Fruit fly (Drosophila melanogaster): ENCODE measurements around the gene CG10375.
A peak's percentile ranks its signal among the peaks of the same experiment; 100 is the strongest.

Gene CG10375

dm6 chr3R:23723381-23724034 is 44.0 kb upstream of the CG10375 start (continued):
- TF ChIP-seq ap (GFP tag; IDR thresholded peaks at IDR 0.05) (no peak), toy (GFP tag; IDR thresholded peaks at IDR 0.05) (no peak; the same call in 1 of the 2 replicates), rib (GFP tag; IDR thresholded peaks at IDR 0.05) (peak; percentile 3; the same call in 1 of the 2 replicates), wdn (GFP tag; IDR thresholded peaks at IDR 0.05) (no peak), Rx (GFP tag; IDR thresholded peaks at IDR 0.05) (no peak; the same call in 1 of the 2 replicates), CG10267 (tag; optimal IDR thresholded peaks at IDR 0.05) (peak; percentile 11), Bteb2 (GFP tag; optimal IDR thresholded peaks at IDR 0.05) (no peak), Ets65A (GFP tag) (no peak), klu (GFP tag; IDR thresholded peaks at IDR 0.05) (no peak), Vsx1 (GFP tag; optimal IDR thresholded peaks at IDR 0.05) (peak; percentile 52), sima (GFP tag; optimal IDR thresholded peaks at IDR 0.05) (no peak), Pdp1 (GFP tag; optimal IDR thresholded peaks at IDR 0.05) (peak; percentile 29 to 89), Trl (optimal IDR thresholded peaks at IDR 0.05) (peak; percentile 68 to 89), Trl (GFP tag; optimal IDR thresholded peaks at IDR 0.05) (peak; percentile 83), Xbp1 (GFP tag; optimal IDR thresholded peaks at IDR 0.05) (no peak), ara (GFP tag; IDR thresholded peaks at IDR 0.05) (peak; percentile 77), CG15269 (tag; optimal IDR thresholded peaks at IDR 0.05) (peak; percentile 2), CG11723 (GFP tag; optimal IDR thresholded peaks at IDR 0.05) (peak; percentile 51), sisA (GFP tag; IDR thresholded peaks at IDR 0.05) (no peak), HmgZ (tag; optimal IDR thresholded peaks at IDR 0.05) (peak; percentile 15), D (optimal IDR thresholded peaks at IDR 0.05) (no peak), D (GFP tag; optimal IDR thresholded peaks at IDR 0.05) (peak; percentile 31), CG4360 (GFP tag; IDR thresholded peaks at IDR 0.05) (peak; percentile 69), CG17568 (GFP tag; optimal IDR thresholded peaks at IDR 0.05) (peak; percentile 48), CG10654 (GFP tag; optimal IDR thresholded peaks at IDR 0.05) (no peak), cwo (GFP tag; optimal IDR thresholded peaks at IDR 0.05) (peak; percentile 73), CG15479 (GFP tag; optimal IDR thresholded peaks at IDR 0.05) (peak; percentile 22), CG6813 (GFP tag; optimal IDR thresholded peaks at IDR 0.05) (peak; percentile 78), kay (GFP tag; optimal IDR thresholded peaks at IDR 0.05) (peak; percentile 41), yki (optimal IDR thresholded peaks at IDR 0.05) (no peak), tin (GFP tag; optimal IDR thresholded peaks at IDR 0.05) (no peak), CG8359 (GFP tag; optimal IDR thresholded peaks at IDR 0.05; ENCODE audit: borderline replicate concordance) (peak; percentile 52), CG10462 (GFP tag; optimal IDR thresholded peaks at IDR 0.05) (peak; percentile 21), Ssrp (tag; optimal IDR thresholded peaks at IDR 0.05) (no peak), CG13894 (tag; optimal IDR thresholded peaks at IDR 0.05) (no peak), bowl (GFP tag; IDR thresholded peaks at IDR 0.05) (peak; percentile 49; the same call in 1 of the 2 replicates), CG10366 (GFP tag; IDR thresholded peaks at IDR 0.05) (no peak), Fer2 (tag; optimal IDR thresholded peaks at IDR 0.05) (no peak), Nf-YC (tag; optimal IDR thresholded peaks at IDR 0.05) (no peak), B-H2 (GFP tag; optimal IDR thresholded peaks at IDR 0.05) (no peak), Rfx (GFP tag; IDR thresholded peaks at IDR 0.05) (peak; percentile 58; the same call in 1 of the 2 replicates), CG4404 (GFP tag; IDR thresholded peaks at IDR 0.05) (no peak), CG17802 (tag; optimal IDR thresholded peaks at IDR 0.05) (no peak), bsh (GFP tag; optimal IDR thresholded peaks at IDR 0.05) (peak in 1 of 2 experiments; percentile 44), caup (GFP tag; optimal IDR thresholded peaks at IDR 0.05; ENCODE audit: severe bottlenecking) (peak; percentile 27), CTCF (GFP tag; optimal IDR thresholded peaks at IDR 0.05) (no peak), bbx (GFP tag; IDR thresholded peaks at IDR 0.05; ENCODE audit: partially characterized antibody) (no peak), CG16863 (GFP tag; optimal IDR thresholded peaks at IDR 0.05) (no peak), tna (GFP tag; IDR thresholded peaks at IDR 0.05; ENCODE audit: partially characterized antibody) (no peak), CG12942 (GFP tag; optimal IDR thresholded peaks at IDR 0.05) (no peak), Hr3 (GFP tag; optimal IDR thresholded peaks at IDR 0.05) (no peak)

Measured in whole organism, embryonic.